Fruit fly (Drosophila melanogaster) whole organism, embryonic: ENCODE data around the gene CG10700.

ENCODE experiments used
- Bteb2 ChIP-seq: fragments of 200-800 bp; sonication (Bioruptor generic); optimal IDR thresholded peaks from 2 replicates; lab custom pipeline; 2016; ENCODE audit warnings: missing biosample characterization, missing genetic modification characterization
- CG11085 ChIP-seq: fragments of 200-800 bp; sonication (Bioruptor generic); IDR thresholded peaks from 2 replicates; pipeline ENCODE4 v1.3.6; 2022; ENCODE audit warnings: missing biosample characterization, missing genetic modification characterization
- CG11504 ChIP-seq: fragments of 200-800 bp; sonication (Bioruptor generic); optimal IDR thresholded peaks from 3 replicates; lab custom pipeline; 2019; ENCODE audit warnings: missing biosample characterization, mild to moderate bottlenecking, missing genetic modification characterization, moderate library complexity
- CG12071 ChIP-seq: fragments of 200-800 bp; sonication (Bioruptor generic); optimal IDR thresholded peaks from 3 replicates; lab custom pipeline; 2018; ENCODE audit warnings: missing biosample characterization, mild to moderate bottlenecking, missing genetic modification characterization
- CG12236 ChIP-seq: fragments of 200-800 bp; sonication (Bioruptor generic); optimal IDR thresholded peaks from 2 replicates; lab custom pipeline; 2016; ENCODE audit warnings: missing biosample characterization, missing genetic modification characterization
- CG14050 ChIP-seq: fragments of 200-800 bp; sonication (Bioruptor generic); IDR thresholded peaks from 3 replicates; pipeline ENCODE4 v1.3.6; 2022; ENCODE audit warnings: missing biosample characterization, missing genetic modification characterization
- CG14860 ChIP-seq: fragments of 200-800 bp; sonication (Bioruptor generic); IDR thresholded peaks from 3 replicates; pipeline ENCODE4 v1.3.6; 2022; ENCODE audit warnings: missing biosample characterization, missing genetic modification characterization; ENCODE audit not compliant: partially characterized antibody
- CG16813 ChIP-seq: fragments of 200-800 bp; sonication (Bioruptor generic); IDR thresholded peaks from 3 replicates; pipeline ENCODE4 v1.3.6; 2022; ENCODE audit warnings: missing biosample characterization, missing genetic modification characterization; ENCODE audit not compliant: partially characterized antibody
- CG18262 ChIP-seq: fragments of 200-800 bp; optimal IDR thresholded peaks from 3 replicates; lab custom pipeline; 2019; ENCODE audit warnings: missing biosample characterization, mild to moderate bottlenecking, missing genetic modification characterization, moderate library complexity
- CG6654 ChIP-seq: fragments of 200-800 bp; sonication (Bioruptor generic); optimal IDR thresholded peaks from 2 replicates; lab custom pipeline; 2017; ENCODE audit warnings: missing biosample characterization, mild to moderate bottlenecking, missing genetic modification characterization
- CG6791 ChIP-seq: fragments of 200-800 bp; sonication (Bioruptor generic); IDR thresholded peaks from 3 replicates; pipeline ENCODE4 v1.3.6; 2022; ENCODE audit warnings: missing biosample characterization, missing genetic modification characterization; ENCODE audit not compliant: partially characterized antibody
- CG6854 ChIP-seq: fragments of 200-800 bp; sonication (Bioruptor generic); optimal IDR thresholded peaks from 3 replicates; lab custom pipeline; 2017; ENCODE audit warnings: missing biosample characterization, mild to moderate bottlenecking, missing genetic modification characterization
- CG8359 ChIP-seq: fragments of 200-800 bp; sonication (Bioruptor generic); optimal IDR thresholded peaks from 2 replicates; lab custom pipeline; 2017; ENCODE audit warnings: missing biosample characterization, mild to moderate bottlenecking, missing genetic modification characterization, borderline replicate concordance
- CG9932 ChIP-seq: fragments of 200-800 bp; sonication (Bioruptor generic); IDR thresholded peaks from 2 replicates; pipeline ENCODE4 v1.3.6; 2022; ENCODE audit warnings: missing biosample characterization, missing genetic modification characterization
- Doc3 ChIP-seq: fragments of 200-800 bp; sonication (Bioruptor generic); IDR thresholded peaks from 3 replicates; pipeline ENCODE4 v1.3.6; 2022; ENCODE audit warnings: missing biosample characterization, missing genetic modification characterization; ENCODE audit not compliant: partially characterized antibody
- Dp ChIP-seq: fragments of 200-800 bp; sonication (Bioruptor generic); optimal IDR thresholded peaks from 2 replicates; lab custom pipeline; 2018; ENCODE audit warnings: missing biosample characterization, mild to moderate bottlenecking, missing genetic modification characterization, moderate library complexity
- Dref ChIP-seq: fragments of 200-800 bp; sonication (Bioruptor generic); IDR thresholded peaks from 2 replicates; pipeline ENCODE4 v1.3.6; 2022; ENCODE audit warnings: missing biosample characterization, missing genetic modification characterization
- E2f2 ChIP-seq: fragments of 200-800 bp; sonication (Bioruptor generic); IDR thresholded peaks from 2 replicates; pipeline ENCODE4 v1.3.6; 2022; ENCODE audit warnings: missing biosample characterization, missing genetic modification characterization
- H2.0 ChIP-seq: fragments of 200-800 bp; sonication (Bioruptor generic); IDR thresholded peaks from 2 replicates; pipeline ENCODE4 v1.3.6; 2022; ENCODE audit warnings: missing biosample characterization, missing genetic modification characterization
- HLH4C ChIP-seq: fragments of 200-800 bp; sonication (Bioruptor generic); IDR thresholded peaks from 3 replicates; pipeline ENCODE4 v1.3.6; 2022; ENCODE audit warnings: missing biosample characterization, missing genetic modification characterization; ENCODE audit not compliant: partially characterized antibody
- Hsf ChIP-seq: fragments of 200-800 bp; sonication (Bioruptor generic); optimal IDR thresholded peaks from 3 replicates; lab custom pipeline; 2016; ENCODE audit warnings: missing biosample characterization, missing genetic modification characterization
- Oli ChIP-seq: fragments of 200-800 bp; sonication (Bioruptor generic); optimal IDR thresholded peaks from 2 replicates; lab custom pipeline; 2018; ENCODE audit warnings: missing biosample characterization, mild to moderate bottlenecking, missing genetic modification characterization, moderate library complexity
- Opbp ChIP-seq: fragments of 200-800 bp; sonication (Bioruptor generic); IDR thresholded peaks from 3 replicates; pipeline ENCODE4 v1.3.6; 2022; ENCODE audit warnings: missing biosample characterization, missing genetic modification characterization; ENCODE audit not compliant: partially characterized antibody
- Scr ChIP-seq: fragments of 200-800 bp; sonication (Bioruptor generic); IDR thresholded peaks from 2 replicates; pipeline ENCODE4 v1.3.6; 2022; ENCODE audit warnings: missing biosample characterization, missing genetic modification characterization; ENCODE audit not compliant: partially characterized antibody
- Sry-δ ChIP-seq: fragments of 200-800 bp; sonication (Bioruptor generic); optimal IDR thresholded peaks from 2 replicates; lab custom pipeline; 2016; ENCODE audit warnings: missing biosample characterization, missing genetic modification characterization
- ato ChIP-seq: fragments of 200-800 bp; sonication (Bioruptor generic); IDR thresholded peaks from 2 replicates; pipeline ENCODE4 v1.3.6; 2022; ENCODE audit warnings: missing biosample characterization, missing genetic modification characterization; ENCODE audit not compliant: partially characterized antibody
- bbx ChIP-seq: fragments of 200-800 bp; sonication (Bioruptor generic); IDR thresholded peaks from 2 replicates; pipeline ENCODE4 v1.3.6; 2022; ENCODE audit warnings: missing biosample characterization, missing genetic modification characterization; ENCODE audit not compliant: partially characterized antibody
- chinmo ChIP-seq: fragments of 200-800 bp; sonication (Bioruptor generic); IDR thresholded peaks from 4 replicates; pipeline ENCODE4 v1.3.6; 2022; ENCODE audit warnings: missing biosample characterization, missing genetic modification characterization; ENCODE audit not compliant: partially characterized antibody
- crp ChIP-seq, 2 experiments: fragments of 200-800 bp; sonication (Bioruptor generic); optimal IDR thresholded peaks; 2 replicates in 1 of 2; 3 replicates in 1 of 2; lab custom pipeline; 2017; ENCODE audit warnings: missing biosample characterization in 2 of 2, missing genetic modification characterization in 2 of 2, mild to moderate bottlenecking in 1 of 2, moderate library complexity in 1 of 2
- disco-r ChIP-seq: fragments of 200-800 bp; sonication (Bioruptor generic); optimal IDR thresholded peaks from 2 replicates; lab custom pipeline; 2016; ENCODE audit warnings: missing biosample characterization, missing genetic modification characterization
- dm ChIP-seq: fragments of 200-800 bp; sonication (Bioruptor generic); optimal IDR thresholded peaks from 3 replicates; lab custom pipeline; 2016; ENCODE audit warnings: missing biosample characterization, missing genetic modification characterization
- ewg ChIP-seq: fragments of 200-800 bp; sonication (Bioruptor generic); optimal IDR thresholded peaks from 3 replicates; lab custom pipeline; 2017; ENCODE audit warnings: mild to moderate bottlenecking, missing biosample characterization, missing genetic modification reagents, missing genetic modification characterization
- fd3F ChIP-seq: fragments of 200-800 bp; sonication (Bioruptor generic); optimal IDR thresholded peaks from 2 replicates; lab custom pipeline; 2018; ENCODE audit warnings: missing biosample characterization, mild to moderate bottlenecking, missing genetic modification characterization, moderate library complexity
- grau ChIP-seq: fragments of 200-800 bp; optimal IDR thresholded peaks from 3 replicates; lab custom pipeline; 2019; ENCODE audit warnings: missing biosample characterization, mild to moderate bottlenecking, missing genetic modification characterization, moderate library complexity
- gt ChIP-seq: fragments of 200-800 bp; sonication (Bioruptor generic); IDR thresholded peaks from 2 replicates; pipeline ENCODE4 v1.3.6; 2022; ENCODE audit warnings: missing biosample characterization, missing genetic modification characterization
- hb ChIP-seq: fragments of 200-800 bp; sonication (Bioruptor generic); IDR thresholded peaks from 3 replicates; pipeline ENCODE4 v1.3.6; 2022; ENCODE audit warnings: missing biosample characterization, missing genetic modification characterization; ENCODE audit not compliant: partially characterized antibody
- hbn ChIP-seq: fragments of 200-800 bp; sonication (Bioruptor generic); IDR thresholded peaks from 2 replicates; pipeline ENCODE4 v1.3.6; 2022; ENCODE audit warnings: missing biosample characterization, missing genetic modification characterization; ENCODE audit not compliant: partially characterized antibody
- jumu ChIP-seq: fragments of 200-800 bp; sonication (Bioruptor generic); optimal IDR thresholded peaks from 3 replicates; lab custom pipeline; 2016; ENCODE audit warnings: missing biosample characterization, missing genetic modification characterization
- knrl ChIP-seq: fragments of 200-800 bp; sonication (Bioruptor generic); IDR thresholded peaks from 3 replicates; pipeline ENCODE4 v1.3.6; 2022; ENCODE audit warnings: missing biosample characterization, missing genetic modification characterization; ENCODE audit not compliant: partially characterized antibody
- mld ChIP-seq: fragments of 200-800 bp; sonication (Bioruptor generic); IDR thresholded peaks from 3 replicates; pipeline ENCODE4 v1.3.6; 2022; ENCODE audit warnings: missing biosample characterization, missing genetic modification characterization; ENCODE audit not compliant: partially characterized antibody
- odd ChIP-seq: fragments of 200-800 bp; sonication (Bioruptor generic); optimal IDR thresholded peaks from 2 replicates; lab custom pipeline; 2017; ENCODE audit warnings: missing biosample characterization, mild to moderate bottlenecking, missing genetic modification characterization
- pzg ChIP-seq: fragments of 200-800 bp; sonication (Bioruptor generic); optimal IDR thresholded peaks from 3 replicates; lab custom pipeline; 2018; ENCODE audit warnings: missing biosample characterization, mild to moderate bottlenecking, missing genetic modification characterization, moderate library complexity
- tna ChIP-seq: fragments of 200-800 bp; sonication (Bioruptor generic); IDR thresholded peaks from 2 replicates; pipeline ENCODE4 v1.3.6; 2022; ENCODE audit warnings: missing biosample characterization, missing genetic modification characterization; ENCODE audit not compliant: partially characterized antibody
- twi ChIP-seq: fragments of 200-800 bp; optimal IDR thresholded peaks from 2 replicates; lab custom pipeline; 2019; ENCODE audit warnings: missing biosample characterization, mild to moderate bottlenecking, missing genetic modification characterization, moderate library complexity
- unpg ChIP-seq: fragments of 200-800 bp; sonication (Bioruptor generic); optimal IDR thresholded peaks from 3 replicates; lab custom pipeline; 2018; ENCODE audit warnings: missing biosample characterization, mild to moderate bottlenecking, missing genetic modification characterization, moderate library complexity

Gene CG10700

DNA sequence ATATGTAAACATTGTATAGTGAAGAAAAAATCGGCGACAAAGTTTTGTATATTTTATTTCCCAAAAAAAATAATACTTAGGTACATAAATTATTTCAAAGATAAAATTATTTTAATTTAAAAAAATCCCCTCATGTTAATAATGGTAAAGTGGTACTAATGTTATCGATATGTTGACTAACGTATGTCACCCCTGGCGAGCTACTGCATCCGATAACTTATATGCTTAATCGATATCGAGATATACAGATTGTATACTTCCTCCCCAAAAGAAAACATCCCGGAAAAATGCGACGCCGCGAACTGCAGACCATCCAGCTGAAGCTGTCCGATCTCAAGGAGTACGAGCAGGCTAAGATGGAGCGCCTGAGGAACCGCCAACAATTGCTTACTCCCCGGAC lies 14.1 kb downstream of the CG10700 start, which contains the start of gene CG17343 (continued):
- peak; percentile 63 for TF ChIP-seq Sry-δ (GFP tag; lab: Kevin White, UChicago)
- TF ChIP-seq, all 482 proteins: peak for 59

- peak; percentile 56; the same call in 2 of the 3 replicates for TF ChIP-seq knrl (GFP tag; lab: Robert Waterston, UW)
- no peak for TF ChIP-seq Bteb2 (GFP tag; lab: Kevin White, UChicago)
- peak; percentile 97 for TF ChIP-seq HLH4C (GFP tag; lab: Robert Waterston, UW)
- TF ChIP-seq ewg (GFP tag; lab: Kevin White, UChicago), result no peak
- TF ChIP-seq crp (GFP tag; optimal IDR thresholded peaks at IDR 0.05; lab: Kevin White, UChicago), result no peak
- TF ChIP-seq Dref (GFP tag; lab: Robert Waterston, UW), result peak; percentile 78
- TF ChIP-seq H2.0 (GFP tag; lab: Robert Waterston, UW), result no peak
- TF ChIP-seq Hsf (GFP tag; lab: Kevin White, UChicago), result no peak
- TF ChIP-seq Oli (tag; lab: Kevin White, UChicago), result no peak
- no peak for TF ChIP-seq CG18262 (tag; lab: Kevin White, UChicago)
- no peak for TF ChIP-seq CG14050 (GFP tag; lab: Robert Waterston, UW)
- TF ChIP-seq grau (tag; lab: Kevin White, UChicago), result no peak
- TF ChIP-seq Scr, result peak; percentile 80
- peak; percentile 92 for TF ChIP-seq CG6791 (GFP tag; lab: Robert Waterston, UW)
- peak; percentile 97 for TF ChIP-seq tna
- peak; percentile 93 for TF ChIP-seq hb
- TF ChIP-seq Dp (GFP tag; lab: Kevin White, UChicago), result peak; percentile 38
- TF ChIP-seq CG6854, result no peak
- peak; percentile 95 for TF ChIP-seq mld (GFP tag; lab: Robert Waterston, UW)
- no peak for TF ChIP-seq gt (GFP tag; lab: Robert Waterston, UW)
- TF ChIP-seq Doc3 (GFP tag; lab: Robert Waterston, UW), result peak; percentile 79
- TF ChIP-seq chinmo (GFP tag; lab: Robert Waterston, UW), result peak; percentile 97
- TF ChIP-seq hbn (GFP tag; lab: Robert Waterston, UW), result peak; percentile 76
- TF ChIP-seq pzg (GFP tag; lab: Kevin White, UChicago), result peak; percentile 28
- peak; percentile 73 for TF ChIP-seq CG16813 (GFP tag; lab: Robert Waterston, UW)
- TF ChIP-seq CG11085 (GFP tag; lab: Robert Waterston, UW), result no peak
- TF ChIP-seq Opbp, result peak; percentile 93; the same call in 2 of the 3 replicates
- peak; percentile 44 for TF ChIP-seq dm
- TF ChIP-seq fd3F (GFP tag; lab: Kevin White, UChicago), result no peak
- TF ChIP-seq E2f2, result peak; percentile 57
- TF ChIP-seq twi, result no peak
- no peak for TF ChIP-seq odd (GFP tag; lab: Kevin White, UChicago)
- no peak for TF ChIP-seq CG12236
- TF ChIP-seq unpg, result no peak
- peak; percentile 88 for TF ChIP-seq CG14860 (GFP tag; lab: Robert Waterston, UW)
- TF ChIP-seq CG8359 (GFP tag; lab: Kevin White, UChicago), result no peak
- TF ChIP-seq CG9932 (GFP tag; lab: Robert Waterston, UW), result no peak
- TF ChIP-seq bbx (GFP tag; lab: Robert Waterston, UW), result peak; percentile 95
- TF ChIP-seq ato (GFP tag; lab: Robert Waterston, UW), result peak; percentile 95
- TF ChIP-seq CG6654 (GFP tag; lab: Kevin White, UChicago), result no peak
- peak; percentile 8 for TF ChIP-seq CG11504 (tag; lab: Kevin White, UChicago)
- TF ChIP-seq CG12071 (GFP tag; lab: Kevin White, UChicago), result no peak
- no peak for TF ChIP-seq jumu (GFP tag; lab: Kevin White, UChicago)
- no peak for TF ChIP-seq disco-r (GFP tag; lab: Kevin White, UChicago)
- peak; percentile 37 for TF ChIP-seq Sry-δ (GFP tag; lab: Kevin White, UChicago)
Measured at dm6 chr2L:19063090-19063692, 15.6 kb downstream of the CG10700 start, which contains the start of gene Dus4. TSS of gene Dus4 (plus strand) at chr2L:19063295.
